Worm (Caenorhabditis elegans) whole organism, L1 larva: ENCODE results near the gene exc-5.

Experiments used
- C04F5.9 ChIP-seq: sonication (generic microtip); optimal IDR thresholded peaks from 2 replicates; lab custom pipeline; 2016; ENCODE audit warnings: missing genetic modification characterization, missing compliant biosample characterization
- C16A3.4 ChIP-seq: fragments of 150-350 bp; optimal IDR thresholded peaks from 2 replicates; lab custom pipeline; 2014; ENCODE audit warnings: missing biosample characterization, missing genetic modification characterization
- C34B4.2 ChIP-seq: sonication (generic microtip); optimal IDR thresholded peaks from 2 replicates; lab custom pipeline; 2017; ENCODE audit warnings: mild to moderate bottlenecking, missing genetic modification characterization, missing compliant biosample characterization
- Y116A8C.19 ChIP-seq: sonication (generic microtip); optimal IDR thresholded peaks from 2 replicates; lab custom pipeline; 2016; ENCODE audit warnings: missing compliant biosample characterization, missing genetic modification characterization, borderline replicate concordance
- alr-1 ChIP-seq: fragments of 200-800 bp; sonication (Bioruptor generic); optimal IDR thresholded peaks from 2 replicates; lab custom pipeline; 2018; ENCODE audit warnings: borderline replicate concordance, mild to moderate bottlenecking, missing genetic modification characterization, missing compliant biosample characterization
- aly-2 ChIP-seq: fragments of 150-350 bp; optimal IDR thresholded peaks from 2 replicates; lab custom pipeline; 2014; ENCODE audit warnings: missing biosample characterization, missing genetic modification characterization
- ama-1 ChIP-seq: fragments of 150-350 bp; optimal IDR thresholded peaks from 2 replicates; lab custom pipeline; 2014
- blmp-1 ChIP-seq: fragments of 150-350 bp; optimal IDR thresholded peaks from 2 replicates; lab custom pipeline; 2014; ENCODE audit warnings: missing biosample characterization, missing genetic modification characterization
- ceh-8 ChIP-seq: fragments of 200-800 bp; sonication (Bioruptor generic); optimal IDR thresholded peaks from 2 replicates; lab custom pipeline; 2018; ENCODE audit warnings: mild to moderate bottlenecking, missing genetic modification characterization, moderate library complexity, missing compliant biosample characterization
- ceh-90 ChIP-seq: sonication (generic microtip); optimal IDR thresholded peaks from 2 replicates; lab custom pipeline; 2016; ENCODE audit warnings: missing genetic modification characterization, missing compliant biosample characterization
- ces-1 ChIP-seq: fragments of 150-350 bp; optimal IDR thresholded peaks from 2 replicates; lab custom pipeline; 2014; ENCODE audit warnings: missing biosample characterization, missing genetic modification reagents, missing genetic modification characterization
- dpl-1 ChIP-seq, 3 experiments: fragments of 150-350 bp in 2 of 3; sonication (generic microtip) in 1 of 3; optimal IDR thresholded peaks; 2 replicates each; lab custom pipeline; 2014 to 2017; ENCODE audit warnings: missing biosample characterization in 3 of 3, missing genetic modification characterization in 3 of 3, missing genetic modification reagents in 3 of 3
- dsc-1 ChIP-seq: sonication (generic microtip); optimal IDR thresholded peaks from 2 replicates; lab custom pipeline; 2016; ENCODE audit warnings: mild to moderate bottlenecking, missing genetic modification characterization, missing compliant biosample characterization
- efl-1 ChIP-seq, 4 experiments: fragments of 150-350 bp; optimal IDR thresholded peaks in 3 of 4; peaks in 1 of 4; 1 replicate in 1 of 4; 2 replicates in 3 of 4; lab custom pipeline; 2014; ENCODE audit warnings: missing biosample characterization in 2 of 4, missing genetic modification characterization in 2 of 4, missing genetic modification reagents in 2 of 4
- egl-27 ChIP-seq, 2 experiments: fragments of 150-350 bp in 1 of 2; sonication (generic microtip); optimal IDR thresholded peaks; 3 replicates each; lab custom pipeline; 2017 to 2018; ENCODE audit warnings: missing biosample characterization in 2 of 2, missing genetic modification characterization in 2 of 2, missing genetic modification reagents in 2 of 2
- elt-3 ChIP-seq, 6 experiments: fragments of 150-350 bp in 1 of 6; sonication (generic microtip); optimal IDR thresholded peaks; 2 replicates each; lab custom pipeline; 2017 to 2018; ENCODE audit warnings: missing biosample characterization in 6 of 6, missing genetic modification characterization in 6 of 6, inconsistent platforms in 1 of 6
- ets-5 ChIP-seq: fragments of 200-800 bp; sonication (Bioruptor generic); IDR thresholded peaks from 2 replicates; pipeline ENCODE4 v1.3.6; 2022; ENCODE audit warnings: missing genetic modification characterization, missing compliant biosample characterization
- fos-1 ChIP-seq: fragments of 150-350 bp; optimal IDR thresholded peaks from 2 replicates; lab custom pipeline; 2014; ENCODE audit warnings: missing biosample characterization, missing genetic modification characterization
- hlh-4 ChIP-seq: sonication (generic microtip); optimal IDR thresholded peaks from 2 replicates; lab custom pipeline; 2016; ENCODE audit warnings: mild to moderate bottlenecking, missing genetic modification characterization, missing compliant biosample characterization
- irx-1 ChIP-seq: sonication (generic microtip); optimal IDR thresholded peaks from 2 replicates; lab custom pipeline; 2016; ENCODE audit warnings: missing genetic modification characterization, missing compliant biosample characterization
- isw-1 ChIP-seq: fragments of 200-800 bp; sonication (Bioruptor generic); IDR thresholded peaks from 2 replicates; pipeline ENCODE4 v1.3.6; 2022; ENCODE audit warnings: missing genetic modification characterization, missing compliant biosample characterization
- jun-1 ChIP-seq: fragments of 150-350 bp; optimal IDR thresholded peaks from 2 replicates; lab custom pipeline; 2014; ENCODE audit warnings: missing biosample characterization, missing genetic modification reagents, missing genetic modification characterization
- lin-14 ChIP-seq: fragments of 200-800 bp; sonication (Bioruptor generic); optimal IDR thresholded peaks from 2 replicates; lab custom pipeline; 2018; ENCODE audit warnings: mild to moderate bottlenecking, missing genetic modification characterization, moderate library complexity, missing compliant biosample characterization
- lsy-2 ChIP-seq, 2 experiments: fragments of 150-350 bp; optimal IDR thresholded peaks; 2 replicates each; lab custom pipeline; 2014; ENCODE audit warnings: missing biosample characterization in 2 of 2, missing genetic modification characterization in 2 of 2
- mef-2 ChIP-seq: fragments of 150-350 bp; optimal IDR thresholded peaks from 2 replicates; lab custom pipeline; 2014; ENCODE audit warnings: missing biosample characterization, missing genetic modification characterization
- mep-1 ChIP-seq: fragments of 150-350 bp; optimal IDR thresholded peaks from 2 replicates; lab custom pipeline; 2014; ENCODE audit warnings: missing biosample characterization, missing genetic modification characterization
- nhr-12 ChIP-seq: sonication (generic microtip); optimal IDR thresholded peaks from 2 replicates; lab custom pipeline; 2017; ENCODE audit warnings: missing biosample characterization, missing genetic modification characterization
- nhr-237 ChIP-seq: fragments of 150-350 bp; optimal IDR thresholded peaks from 2 replicates; lab custom pipeline; 2014; ENCODE audit warnings: missing biosample characterization, missing genetic modification characterization
- nhr-28 ChIP-seq: fragments of 150-350 bp; optimal IDR thresholded peaks from 2 replicates; lab custom pipeline; 2014; ENCODE audit warnings: missing biosample characterization, missing genetic modification characterization
- nhr-71 ChIP-seq: sonication (generic microtip); optimal IDR thresholded peaks from 2 replicates; lab custom pipeline; 2016; ENCODE audit warnings: mild to moderate bottlenecking, missing genetic modification characterization, moderate library complexity, missing compliant biosample characterization
- nhr-76 ChIP-seq: sonication (generic microtip); optimal IDR thresholded peaks from 2 replicates; lab custom pipeline; 2017; ENCODE audit warnings: missing biosample characterization, missing genetic modification characterization
- nhr-85 ChIP-seq: sonication (generic microtip); peaks from one replicate; lab custom pipeline; 2016; ENCODE audit warnings: missing genetic modification characterization, inconsistent platforms, missing compliant biosample characterization
- nhr-90 ChIP-seq: sonication (generic microtip); optimal IDR thresholded peaks from 2 replicates; lab custom pipeline; 2016; ENCODE audit warnings: mild to moderate bottlenecking, missing genetic modification characterization, missing compliant biosample characterization; ENCODE audit not compliant: poor library complexity
- pqm-1 ChIP-seq: sonication (generic microtip); optimal IDR thresholded peaks from 3 replicates; lab custom pipeline; 2017; ENCODE audit warnings: missing biosample characterization, missing genetic modification characterization
- rnt-1 ChIP-seq: sonication (generic microtip); optimal IDR thresholded peaks from 2 replicates; lab custom pipeline; 2016; ENCODE audit warnings: mild to moderate bottlenecking, missing genetic modification characterization, moderate library complexity, missing compliant biosample characterization
- skn-1 ChIP-seq: fragments of 150-350 bp; optimal IDR thresholded peaks from 2 replicates; lab custom pipeline; 2014; ENCODE audit warnings: missing biosample characterization, missing genetic modification characterization
- snu-23 ChIP-seq: sonication (generic microtip); optimal IDR thresholded peaks from 2 replicates; lab custom pipeline; 2016; ENCODE audit warnings: missing genetic modification characterization, missing compliant biosample characterization
- sox-4 ChIP-seq: sonication (generic microtip); optimal IDR thresholded peaks from 2 replicates; lab custom pipeline; 2016; ENCODE audit warnings: missing genetic modification characterization, missing compliant biosample characterization
- sup-37 ChIP-seq: fragments of 200-800 bp; sonication (Bioruptor generic); optimal IDR thresholded peaks from 2 replicates; lab custom pipeline; 2018; ENCODE audit warnings: mild to moderate bottlenecking, missing genetic modification characterization, missing compliant biosample characterization
- tbx-2 ChIP-seq: sonication (generic microtip); optimal IDR thresholded peaks from 2 replicates; lab custom pipeline; 2016; ENCODE audit warnings: missing genetic modification characterization, missing compliant biosample characterization
- unc-62 ChIP-seq: fragments of 150-350 bp; optimal IDR thresholded peaks from 2 replicates; lab custom pipeline; 2014; ENCODE audit warnings: missing biosample characterization, missing genetic modification reagents, missing genetic modification characterization
- unc-98 ChIP-seq: fragments of 200-800 bp; sonication (Bioruptor generic); IDR thresholded peaks from 2 replicates; pipeline ENCODE4 v1.3.6; 2022; ENCODE audit warnings: missing genetic modification characterization, missing compliant biosample characterization
- zag-1 ChIP-seq: fragments of 150-350 bp; optimal IDR thresholded peaks from 2 replicates; lab custom pipeline; 2014; ENCODE audit warnings: missing biosample characterization, missing genetic modification characterization

Gene exc-5

DNA sequence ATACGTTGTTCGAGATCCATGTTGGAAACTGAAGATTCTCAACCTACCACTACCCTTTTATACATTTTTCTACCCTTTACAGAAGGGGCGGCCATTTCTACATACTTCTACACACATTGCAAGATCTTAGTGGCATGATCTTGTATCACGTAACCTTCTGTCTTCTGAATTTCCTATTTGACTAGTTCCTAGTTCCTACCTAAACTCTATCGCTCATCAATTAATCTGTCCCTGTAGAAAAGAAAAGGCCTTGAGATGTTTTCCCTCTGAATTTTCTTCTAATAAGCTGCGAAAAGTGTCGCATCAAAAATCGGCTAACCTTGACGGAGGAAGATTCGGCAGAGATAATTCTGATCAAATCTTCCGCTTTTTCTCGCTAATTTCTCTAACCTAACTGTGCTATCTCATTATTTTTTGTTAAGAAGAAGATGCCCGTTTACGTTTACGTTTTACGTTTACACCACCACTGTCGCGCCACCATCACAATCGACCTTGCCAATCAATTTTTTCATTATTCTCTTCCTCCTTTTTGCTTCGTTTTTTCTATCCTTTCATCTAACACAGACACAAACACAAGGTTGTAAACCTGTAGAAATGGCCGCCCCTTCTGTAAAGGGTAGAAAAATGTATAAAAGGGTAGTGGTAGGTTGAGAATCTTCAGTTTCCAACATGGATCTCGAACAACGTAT lies 10.8 kb upstream of the exc-5 start, which contains the start of the genes col-117 and col-3 (continued):
- no peak for TF ChIP-seq fos-1 (tag; lab: Kevin White, UChicago)
- TF ChIP-seq mep-1 (tag; lab: Kevin White, UChicago), result peak; percentile 59
- TF ChIP-seq nhr-71, result peak; percentile 60
- no peak for TF ChIP-seq hlh-4 (tag; lab: Kevin White, UChicago)
- no peak for TF ChIP-seq egl-27 (tag; optimal IDR thresholded peaks at IDR 0.05; lab: Kevin White, UChicago)
- TF ChIP-seq nhr-76 (tag; lab: Kevin White, UChicago), result no peak
- no peak for TF ChIP-seq rnt-1
- no peak for TF ChIP-seq sup-37 (GFP tag; lab: Kevin White, UChicago)
- TF ChIP-seq mef-2 (tag; lab: Kevin White, UChicago), result no peak
- no peak for TF ChIP-seq pqm-1 (tag; lab: Kevin White, UChicago)
- TF ChIP-seq ama-1, result no peak
- no peak for TF ChIP-seq nhr-28 (tag; lab: Kevin White, UChicago)
- TF ChIP-seq ceh-8 (GFP tag; lab: Kevin White, UChicago), result no peak
- peak; percentile 52 for TF ChIP-seq irx-1
- no peak for TF ChIP-seq dsc-1 (tag; lab: Kevin White, UChicago)
- TF ChIP-seq C16A3.4 (tag; lab: Kevin White, UChicago), result peak; percentile 35
- TF ChIP-seq ces-1 (GFP tag; lab: Kevin White, UChicago), result no peak
- TF ChIP-seq unc-62 (GFP tag; lab: Kevin White, UChicago), result no peak
- no peak for TF ChIP-seq nhr-237 (tag; lab: Kevin White, UChicago)
- no peak for TF ChIP-seq ets-5
- peak; percentile 18 for TF ChIP-seq nhr-90 (tag; lab: Kevin White, UChicago)
- peak; percentile 58 for TF ChIP-seq snu-23 (GFP tag; lab: Kevin White, UChicago)
- no peak for TF ChIP-seq sox-4 (tag; lab: Kevin White, UChicago)
- no peak for TF ChIP-seq isw-1 (GFP tag; lab: Robert Waterston, UW)
- no peak for TF ChIP-seq nhr-12
- TF ChIP-seq skn-1, result no peak
- no peak for TF ChIP-seq efl-1 (optimal IDR thresholded peaks at IDR 0.05; lab: Kevin White, UChicago)
- no peak for TF ChIP-seq efl-1 (GFP tag; optimal IDR thresholded peaks at IDR 0.05 in 1 of 2; lab: Kevin White, UChicago)
- TF ChIP-seq Y116A8C.19, result no peak
- peak; percentile 8 to 34 for TF ChIP-seq lsy-2 (tag; optimal IDR thresholded peaks at IDR 0.05; lab: Kevin White, UChicago)
- no peak for TF ChIP-seq zag-1
- peak; percentile 91 for TF ChIP-seq blmp-1
- no peak for TF ChIP-seq C34B4.2 (tag; lab: Kevin White, UChicago)
- no peak for TF ChIP-seq jun-1 (tag; lab: Kevin White, UChicago)

- TF ChIP-seq C04F5.9 (tag; lab: Kevin White, UChicago), result no peak
- peak; percentile 75 for TF ChIP-seq nhr-85 (tag; lab: Kevin White, UChicago)
- TF ChIP-seq aly-2, result peak; percentile 92
- TF ChIP-seq dpl-1 (GFP tag; optimal IDR thresholded peaks at IDR 0.05; lab: Kevin White, UChicago), result no peak
- TF ChIP-seq alr-1, result no peak
- peak; percentile 28 for TF ChIP-seq lin-14
- peak; percentile 31 for TF ChIP-seq nhr-90 (tag; lab: Kevin White, UChicago)
- TF ChIP-seq tbx-2 (tag; lab: Kevin White, UChicago), result peak; percentile 12
- no peak for TF ChIP-seq ceh-90 (tag; lab: Kevin White, UChicago)
- TF ChIP-seq nhr-71, result peak; percentile 24
- TF ChIP-seq unc-98, result no peak
- TF ChIP-seq elt-3 (tag; optimal IDR thresholded peaks at IDR 0.05; lab: Kevin White, UChicago), result peak in 2 of 6 experiments; percentile 18 to 36
These were observed 9.1 kb upstream of the exc-5 start for ce11 chrIV:8822598-8822997.
